Comparison of ENCODE assay signal across 2 fruit fly cellular contexts in genomic region chr3L:5838880-5839279, dm6.
A peak's percentile ranks its signal among the peaks of the same experiment; 100 is the strongest.
TF ChIP-seq lines count a peak whose summit lies in the region.

No protein-coding gene starts in this region.

- TF ChIP-seq CTCF in whole organism, embryonic (GFP tag; optimal IDR thresholded peaks at IDR 0.05; lab: Kevin White, UChicago), result no peak

TF ChIP-seq in whole organism, embryonic, 481 proteins besides CTCF, POLR2A, EP300 and RAD21 (continues in another document):
- TF ChIP-seq CG8944 (GFP tag; optimal IDR thresholded peaks at IDR 0.05; lab: Kevin White, UChicago) (no peak), Pdp1 (GFP tag; optimal IDR thresholded peaks at IDR 0.05; lab: Kevin White, UChicago) (no peak), usp (GFP tag; optimal IDR thresholded peaks at IDR 0.05; lab: Kevin White, UChicago) (no peak), chinmo (GFP tag; IDR thresholded peaks at IDR 0.05; lab: Robert Waterston, UW; ENCODE audit: partially characterized antibody) (no peak), shn (GFP tag; optimal IDR thresholded peaks at IDR 0.05; lab: Kevin White, UChicago) (no peak), zfh1 (GFP tag; IDR thresholded peaks at IDR 0.05; lab: Robert Waterston, UW) (0 out of 3 replicates have a peak, but pooled peaks have one; percentile 37), ssp (GFP tag; IDR thresholded peaks at IDR 0.05; lab: Robert Waterston, UW) (no peak), CG17328 (GFP tag; IDR thresholded peaks at IDR 0.05; lab: Robert Waterston, UW) (no peak), oc (tag; optimal IDR thresholded peaks at IDR 0.05; lab: Kevin White, UChicago) (no peak), pita (GFP tag; optimal IDR thresholded peaks at IDR 0.05; lab: Kevin White, UChicago) (no peak), slp2 (GFP tag; optimal IDR thresholded peaks at IDR 0.05; lab: Kevin White, UChicago) (no peak), bsh (GFP tag; optimal IDR thresholded peaks at IDR 0.05; lab: Kevin White, UChicago) (no peak), Aef1 (GFP tag; IDR thresholded peaks at IDR 0.05; lab: Robert Waterston, UW) (no peak), CG34376 (GFP tag; optimal IDR thresholded peaks at IDR 0.05; lab: Kevin White, UChicago) (no peak), CG17186 (GFP tag; optimal IDR thresholded peaks at IDR 0.05; lab: Kevin White, UChicago) (no peak), gro (GFP tag; optimal IDR thresholded peaks at IDR 0.05; lab: Kevin White, UChicago) (no peak), chn (GFP tag; optimal IDR thresholded peaks at IDR 0.05; lab: Kevin White, UChicago) (no peak), BEAF-32 (GFP tag; optimal IDR thresholded peaks at IDR 0.05; lab: Kevin White, UChicago) (no peak), gfzf (GFP tag; optimal IDR thresholded peaks at IDR 0.05; lab: Kevin White, UChicago) (no peak), Drgx (GFP tag; IDR thresholded peaks at IDR 0.05; lab: Robert Waterston, UW) (no peak), CG33557 (GFP tag; optimal IDR thresholded peaks at IDR 0.05; lab: Kevin White, UChicago) (no peak), vfl (GFP tag; optimal IDR thresholded peaks at IDR 0.05; lab: Kevin White, UChicago) (no peak), peb (GFP tag; IDR thresholded peaks at IDR 0.05; lab: Robert Waterston, UW) (no peak), CG8765 (GFP tag; IDR thresholded peaks at IDR 0.05; lab: Robert Waterston, UW) (no peak), CG11696 (GFP tag; IDR thresholded peaks at IDR 0.05; lab: Robert Waterston, UW) (peak; percentile 60; the same call in 1 of the 2 replicates), CG9817 (tag; optimal IDR thresholded peaks at IDR 0.05; lab: Kevin White, UChicago) (no peak), CG30020 (tag; optimal IDR thresholded peaks at IDR 0.05; lab: Kevin White, UChicago) (no peak), Gug (GFP tag; IDR thresholded peaks at IDR 0.05; lab: Robert Waterston, UW) (peak; percentile 11; the same call in 1 of the 4 replicates), Med (GFP tag; lab: Kevin White, UChicago) (peak; percentile 39), CG12299 (tag; optimal IDR thresholded peaks at IDR 0.05; lab: Kevin White, UChicago) (no peak), Hsf (GFP tag; optimal IDR thresholded peaks at IDR 0.05; lab: Kevin White, UChicago) (no peak), CG18262 (tag; optimal IDR thresholded peaks at IDR 0.05; lab: Kevin White, UChicago) (no peak), sim (GFP tag; IDR thresholded peaks at IDR 0.05; lab: Robert Waterston, UW) (no peak), chm (GFP tag; IDR thresholded peaks at IDR 0.05; lab: Robert Waterston, UW) (peak; percentile 40; the same call in 1 of the 2 replicates), sqz (GFP tag; optimal IDR thresholded peaks at IDR 0.05; lab: Kevin White, UChicago) (peak; percentile 2), slbo (GFP tag; IDR thresholded peaks at IDR 0.05; lab: Robert Waterston, UW) (0 out of 2 replicates have a peak, but pooled peaks have one; percentile 26), CG12236 (GFP tag; optimal IDR thresholded peaks at IDR 0.05; lab: Kevin White, UChicago) (no peak), gt (GFP tag; IDR thresholded peaks at IDR 0.05; lab: Robert Waterston, UW) (no peak), CG13287 (GFP tag; IDR thresholded peaks at IDR 0.05; lab: Robert Waterston, UW; ENCODE audit: partially characterized antibody) (no peak), CG15514 (GFP tag; optimal IDR thresholded peaks at IDR 0.05; lab: Kevin White, UChicago) (no peak), fd96Cb (tag; optimal IDR thresholded peaks at IDR 0.05; lab: Kevin White, UChicago) (no peak), CG32532 (GFP tag; IDR thresholded peaks at IDR 0.05; lab: Robert Waterston, UW) (peak; percentile 15; the same call in 1 of the 2 replicates), esg (GFP tag; conservative IDR thresholded peaks at IDR 0.05; lab: Robert Waterston, UW) (no peak), Camta (GFP tag; optimal IDR thresholded peaks at IDR 0.05; lab: Kevin White, UChicago) (no peak), CG8388 (GFP tag; optimal IDR thresholded peaks at IDR 0.05; lab: Kevin White, UChicago) (no peak), CG4854 (GFP tag; optimal IDR thresholded peaks at IDR 0.05; lab: Kevin White, UChicago) (no peak), rib (GFP tag; IDR thresholded peaks at IDR 0.05; lab: Robert Waterston, UW) (no peak)

TF ChIP-seq in whole organism, prepupa, 60 proteins besides CTCF, POLR2A, EP300 and RAD21:
- TF ChIP-seq CG15336 (GFP tag; IDR thresholded peaks at IDR 0.05; lab: Robert Waterston, UW) (peak; percentile 24; the same call in 1 of the 2 replicates), CG8119 (GFP tag; IDR thresholded peaks at IDR 0.05; lab: Robert Waterston, UW) (0 out of 3 replicates have a peak, but pooled peaks have one; percentile 17), Sox102F (GFP tag; optimal IDR thresholded peaks at IDR 0.05; lab: Kevin White, UChicago) (no peak)

Comparison
In these comparisons a context has a peak if more than half of its experiments do, and no peak if none do; other contexts are left out.
1. Of the 7 proteins assayed by ChIP-seq in both whole organism, embryonic and whole organism, prepupa: peak only in whole organism, embryonic: Gug; only in whole organism, prepupa: none; in both: none; in neither: 6.